Fruit fly (Drosophila melanogaster) whole organism, wandering third instar larva: ENCODE results near the gene CG15547.

Experiments used
- Abd-B ChIP-seq: fragments of >200 bp; optimal IDR thresholded peaks from 2 replicates; lab custom pipeline; 2017; ENCODE audit warnings: missing biosample characterization, missing genetic modification characterization
- CG32264 ChIP-seq: fragments of 200-800 bp; sonication (Bioruptor generic); optimal IDR thresholded peaks from 2 replicates; lab custom pipeline; 2016; ENCODE audit warnings: missing biosample characterization, missing genetic modification characterization
- CG9705 ChIP-seq: fragments of 200-800 bp; sonication (Bioruptor generic); optimal IDR thresholded peaks from 2 replicates; lab custom pipeline; 2018; ENCODE audit warnings: missing biosample characterization, mild to moderate bottlenecking, missing genetic modification characterization
- CrebA ChIP-seq: fragments of 200-800 bp; sonication (Bioruptor generic); optimal IDR thresholded peaks from 2 replicates; lab custom pipeline; 2016; ENCODE audit warnings: missing biosample characterization, mild to moderate bottlenecking, missing genetic modification characterization, borderline replicate concordance
- Dfd ChIP-seq: fragments of >200 bp; optimal IDR thresholded peaks from 2 replicates; lab custom pipeline; 2017; ENCODE audit warnings: missing biosample characterization, missing genetic modification characterization
- Dif ChIP-seq: fragments of 200-275, 200-300 bp; sonication (Bioruptor generic); optimal IDR thresholded peaks from 2 replicates; lab custom pipeline; 2018; ENCODE audit warnings: missing biosample characterization, missing genetic modification characterization; ENCODE audit not compliant: partially characterized antibody
- GATAd ChIP-seq: sonication (Bioruptor generic); optimal IDR thresholded peaks from 2 replicates; lab custom pipeline; 2016; ENCODE audit warnings: missing biosample characterization, missing genetic modification characterization
- HLH106 ChIP-seq: fragments of 200-800 bp; optimal IDR thresholded peaks from 3 replicates; lab custom pipeline; 2019; ENCODE audit warnings: missing biosample characterization, mild to moderate bottlenecking, missing genetic modification characterization, moderate library complexity
- Hnf4 ChIP-seq: fragments of 200-800 bp; sonication (Bioruptor generic); optimal IDR thresholded peaks from 2 replicates; lab custom pipeline; 2016; ENCODE audit warnings: missing biosample characterization, mild to moderate bottlenecking, missing genetic modification characterization
- Hr78 ChIP-seq: fragments of >200 bp; optimal IDR thresholded peaks from 2 replicates; lab custom pipeline; 2017; ENCODE audit warnings: missing biosample characterization, missing genetic modification characterization
- Hr83 ChIP-seq: fragments of 200-300 bp; sonication (Bioruptor generic); optimal IDR thresholded peaks from 2 replicates; lab custom pipeline; 2016; ENCODE audit warnings: missing biosample characterization, mild to moderate bottlenecking, missing genetic modification characterization, moderate library complexity; ENCODE audit not compliant: poor library complexity, severe bottlenecking
- Jra ChIP-seq: sonication (Bioruptor generic); optimal IDR thresholded peaks from 2 replicates; lab custom pipeline; 2016; ENCODE audit warnings: missing biosample characterization, missing genetic modification characterization
- Mio ChIP-seq: sonication (Bioruptor generic); optimal IDR thresholded peaks from 2 replicates; lab custom pipeline; 2016; ENCODE audit warnings: missing biosample characterization, missing genetic modification characterization
- Myc ChIP-seq: fragments of >200 bp; optimal IDR thresholded peaks from 2 replicates; lab custom pipeline; 2017
- N ChIP-seq: fragments of >200 bp; optimal IDR thresholded peaks from 2 replicates; lab custom pipeline; 2018; ENCODE audit warnings: missing biosample characterization, missing external identifiers, missing genetic modification characterization
- OdsH ChIP-seq: fragments of 200-800 bp; sonication (Bioruptor generic); optimal IDR thresholded peaks from 2 replicates; lab custom pipeline; 2016; ENCODE audit warnings: missing biosample characterization, mild to moderate bottlenecking, missing genetic modification characterization
- Rel ChIP-seq, 2 experiments: fragments of 200-800 bp; sonication (Bioruptor generic) in 1 of 2; optimal IDR thresholded peaks; 2 replicates in 1 of 2; 3 replicates in 1 of 2; lab custom pipeline; 2016 to 2019; ENCODE audit warnings: mild to moderate bottlenecking in 2 of 2, missing biosample characterization in 2 of 2, missing genetic modification characterization in 2 of 2, moderate library complexity in 1 of 2
- Sp1 ChIP-seq: fragments of 200-800 bp; sonication (Bioruptor generic); optimal IDR thresholded peaks from 3 replicates; lab custom pipeline; 2019; ENCODE audit warnings: missing biosample characterization, mild to moderate bottlenecking, missing genetic modification characterization, moderate library complexity
- Vsx2 ChIP-seq: fragments of 200-300, 225-300 bp; sonication (Bioruptor generic); optimal IDR thresholded peaks from 2 replicates; lab custom pipeline; 2018; ENCODE audit warnings: missing biosample characterization, missing genetic modification characterization; ENCODE audit not compliant: partially characterized antibody
- br ChIP-seq: fragments of 200-800 bp; sonication (Bioruptor generic); optimal IDR thresholded peaks from 2 replicates; lab custom pipeline; 2016; ENCODE audit warnings: missing biosample characterization, missing genetic modification characterization
- brk ChIP-seq: fragments of 200-800 bp; sonication (Bioruptor generic); optimal IDR thresholded peaks from 2 replicates; lab custom pipeline; 2016; ENCODE audit warnings: missing biosample characterization, mild to moderate bottlenecking, missing genetic modification characterization
- dl ChIP-seq, 2 experiments: fragments of 175-275, 200-275 bp in 1 of 2; fragments of 200-275 bp in 1 of 2; sonication (Bioruptor generic); optimal IDR thresholded peaks; lab custom pipeline; 2018; ENCODE audit warnings: mild to moderate bottlenecking in 2 of 2, missing biosample characterization in 2 of 2, missing genetic modification characterization in 2 of 2, moderate library complexity in 2 of 2; ENCODE audit not compliant: partially characterized antibody in 2 of 2, insufficient read depth in 1 of 2
- dmrt93B ChIP-seq: fragments of 200-800 bp; sonication (Bioruptor generic); optimal IDR thresholded peaks from 2 replicates; lab custom pipeline; 2018; ENCODE audit warnings: missing biosample characterization, mild to moderate bottlenecking, missing genetic modification characterization
- dsf ChIP-seq: sonication (Bioruptor generic); optimal IDR thresholded peaks from 2 replicates; lab custom pipeline; 2016; ENCODE audit warnings: missing biosample characterization, missing genetic modification characterization, borderline replicate concordance
- ey ChIP-seq: fragments of 200-800 bp; sonication (Bioruptor generic); optimal IDR thresholded peaks from 2 replicates; lab custom pipeline; 2016; ENCODE audit warnings: missing biosample characterization, missing genetic modification characterization
- foxo ChIP-seq, 2 experiments: fragments of 200-800 bp; sonication (Bioruptor generic); optimal IDR thresholded peaks; 2 replicates in 1 of 2; 3 replicates in 1 of 2; lab custom pipeline; 2016 to 2017; ENCODE audit warnings: missing biosample characterization in 2 of 2, missing genetic modification characterization in 2 of 2
- fru ChIP-seq: fragments of 200-800 bp; sonication (Bioruptor generic); optimal IDR thresholded peaks from 3 replicates; lab custom pipeline; 2016; ENCODE audit warnings: missing biosample characterization, mild to moderate bottlenecking, missing genetic modification characterization
- h ChIP-seq: fragments of 200-800 bp; sonication (Bioruptor generic); optimal IDR thresholded peaks from 3 replicates; lab custom pipeline; 2016; ENCODE audit warnings: missing biosample characterization, mild to moderate bottlenecking, missing genetic modification characterization
- jim ChIP-seq: fragments of 175-275, 200-325 bp; sonication (Bioruptor generic); optimal IDR thresholded peaks from 2 replicates; lab custom pipeline; 2016; ENCODE audit warnings: missing biosample characterization, mild to moderate bottlenecking, missing genetic modification characterization
- lola ChIP-seq: fragments of >200 bp; optimal IDR thresholded peaks from 2 replicates; lab custom pipeline; 2017; ENCODE audit warnings: missing biosample characterization, missing genetic modification characterization
- pan ChIP-seq: fragments of >200 bp; optimal IDR thresholded peaks from 2 replicates; lab custom pipeline; 2017
- psq ChIP-seq: fragments of 200-800 bp; sonication (Bioruptor generic); optimal IDR thresholded peaks from 3 replicates; lab custom pipeline; 2017; ENCODE audit warnings: missing biosample characterization, mild to moderate bottlenecking, missing genetic modification characterization, moderate library complexity
- rgr ChIP-seq: fragments of 200-800 bp; sonication (Bioruptor generic); optimal IDR thresholded peaks from 3 replicates; lab custom pipeline; 2016; ENCODE audit warnings: missing biosample characterization, mild to moderate bottlenecking, missing genetic modification characterization
- sage ChIP-seq: fragments of 200-800 bp; sonication (Bioruptor generic); optimal IDR thresholded peaks from 2 replicates; lab custom pipeline; 2016; ENCODE audit warnings: missing biosample characterization, mild to moderate bottlenecking, missing genetic modification characterization
- sv ChIP-seq: fragments of 200-800 bp; sonication (Bioruptor generic); optimal IDR thresholded peaks from 3 replicates; lab custom pipeline; 2016; ENCODE audit warnings: missing biosample characterization, missing genetic modification characterization
- tai ChIP-seq: sonication (Bioruptor generic); optimal IDR thresholded peaks from 2 replicates; lab custom pipeline; 2016; ENCODE audit warnings: missing biosample characterization, missing genetic modification characterization
- usp ChIP-seq: fragments of >200 bp; optimal IDR thresholded peaks from 2 replicates; lab custom pipeline; 2017; ENCODE audit warnings: missing biosample characterization, missing genetic modification characterization
- woc ChIP-seq: sonication (Bioruptor generic); optimal IDR thresholded peaks from 2 replicates; lab custom pipeline; 2016; ENCODE audit warnings: missing biosample characterization, mild to moderate bottlenecking, missing genetic modification characterization

Gene CG15547

dm6 chr3R:30887711-30888549 lies 4.6 kb upstream of the CG15547 start:
- TF ChIP-seq br (GFP tag; lab: Kevin White, UChicago) (peak; percentile 84), pan (lab: Kevin White, UChicago) (no peak), N (GFP tag; lab: Kevin White, UChicago) (no peak), CG9705 (GFP tag; lab: Kevin White, UChicago) (peak; percentile 60), usp (GFP tag; lab: Kevin White, UChicago) (no peak), Hnf4 (GFP tag; lab: Kevin White, UChicago) (peak; percentile 83), dl (GFP tag; optimal IDR thresholded peaks at IDR 0.05; lab: Kevin White, UChicago; ENCODE audit: insufficient read depth in 1 of 2, partially characterized antibody in 2 of 2) (no peak), Hr78 (GFP tag; lab: Kevin White, UChicago) (no peak), fru (GFP tag; lab: Kevin White, UChicago) (peak; percentile 86), psq (GFP tag; lab: Kevin White, UChicago) (peak; percentile 63), GATAd (GFP tag; lab: Kevin White, UChicago) (peak; percentile 24), foxo (GFP tag; optimal IDR thresholded peaks at IDR 0.05; lab: Kevin White, UChicago) (peak; percentile 24 to 89), OdsH (GFP tag; lab: Kevin White, UChicago) (peak; percentile 81), brk (GFP tag; lab: Kevin White, UChicago) (no peak), Jra (GFP tag; lab: Kevin White, UChicago) (peak; percentile 47), Hr83 (peak; percentile 64), rgr (peak; percentile 90), Vsx2 (GFP tag; lab: Kevin White, UChicago) (no peak), ey (GFP tag; lab: Kevin White, UChicago) (peak; percentile 88), dmrt93B (peak; percentile 63), CG32264 (GFP tag; lab: Kevin White, UChicago) (peak; percentile 66), tai (no peak), lola (GFP tag; lab: Kevin White, UChicago) (no peak), sage (GFP tag; lab: Kevin White, UChicago) (peak; percentile 21), dsf (GFP tag; lab: Kevin White, UChicago) (peak; percentile 9), HLH106 (tag; lab: Kevin White, UChicago) (peak; percentile 86), Dif (GFP tag; lab: Kevin White, UChicago) (no peak), jim (GFP tag; lab: Kevin White, UChicago) (no peak), Sp1 (peak; percentile 75), woc (GFP tag; lab: Kevin White, UChicago) (peak; percentile 70), Mio (GFP tag; lab: Kevin White, UChicago) (peak; percentile 64), Dfd (GFP tag; lab: Kevin White, UChicago) (no peak), sv (GFP tag; lab: Kevin White, UChicago) (no peak), CrebA (GFP tag; lab: Kevin White, UChicago) (no peak), Abd-B (no peak), Myc (no peak), h (GFP tag; lab: Kevin White, UChicago) (peak; percentile 90), Rel (GFP tag; optimal IDR thresholded peaks at IDR 0.05; lab: Kevin White, UChicago) (peak; percentile 27), Rel (tag; optimal IDR thresholded peaks at IDR 0.05; lab: Kevin White, UChicago) (peak; percentile 41)

dm6 chr3R:30887302-30887701 lies 4.0 kb upstream of the CG15547 start:
- no peak for TF ChIP-seq GATAd (GFP tag; lab: Kevin White, UChicago)
- no peak for TF ChIP-seq usp (GFP tag; lab: Kevin White, UChicago)
- no peak for TF ChIP-seq Vsx2 (GFP tag; lab: Kevin White, UChicago)
